Worm (Caenorhabditis elegans) whole organism, L3 larva: ENCODE results near the gene srlf-19.

Experiments used
- egl-27 ChIP-seq: sonication (generic microtip); optimal IDR thresholded peaks from 4 replicates; lab custom pipeline; 2017; ENCODE audit warnings: missing biosample characterization, missing genetic modification reagents, missing genetic modification characterization
- elt-1 ChIP-seq: fragments of 150-350 bp; optimal IDR thresholded peaks from 2 replicates; lab custom pipeline; 2014; ENCODE audit warnings: missing biosample characterization, missing genetic modification characterization
- elt-3 ChIP-seq, 3 experiments: fragments of 150-350 bp in 1 of 3; sonication (generic microtip) in 2 of 3; optimal IDR thresholded peaks; 2 replicates in 2 of 3; 4 replicates in 1 of 3; lab custom pipeline; 2014 to 2017; ENCODE audit warnings: missing biosample characterization in 3 of 3, missing genetic modification characterization in 3 of 3
- fkh-2 ChIP-seq: fragments of 150-350 bp; optimal IDR thresholded peaks from 2 replicates; lab custom pipeline; 2014; ENCODE audit warnings: missing biosample characterization, missing genetic modification reagents, missing genetic modification characterization
- nhr-237 ChIP-seq: fragments of 150-350 bp; optimal IDR thresholded peaks from 2 replicates; lab custom pipeline; 2014; ENCODE audit warnings: missing biosample characterization, missing genetic modification characterization
- pqm-1 ChIP-seq: fragments of 150-350 bp; optimal IDR thresholded peaks from 2 replicates; lab custom pipeline; 2017; ENCODE audit warnings: missing biosample characterization, missing genetic modification characterization, inconsistent platforms
- tbx-2 ChIP-seq: sonication (generic microtip); optimal IDR thresholded peaks from 2 replicates; lab custom pipeline; 2016; ENCODE audit warnings: mild to moderate bottlenecking, missing genetic modification characterization, missing compliant biosample characterization
- unc-62 ChIP-seq: fragments of 150-350 bp; sonication (generic microtip); optimal IDR thresholded peaks from 4 replicates; lab custom pipeline; 2014; ENCODE audit warnings: missing biosample characterization, missing genetic modification reagents, missing genetic modification characterization

- TF ChIP-seq pqm-1 (no peak), nhr-237 (no peak), elt-3 (tag; optimal IDR thresholded peaks at IDR 0.05; lab: Kevin White, UChicago) (no peak), elt-1 (tag; lab: Kevin White, UChicago) (peak; percentile 68), egl-27 (tag; lab: Kevin White, UChicago) (no peak), fkh-2 (tag; lab: Kevin White, UChicago) (no peak), unc-62 (GFP tag; lab: Kevin White, UChicago) (no peak), tbx-2 (tag; lab: Kevin White, UChicago) (no peak)
Measured at ce11 chrV:541470-541869, 36.2 kb downstream of the srlf-19 start.
